Worm (Caenorhabditis elegans) whole organism, midembryonic: ENCODE measurements around the gene M04B2.7.
A peak's percentile ranks its signal among the peaks of the same experiment; 100 is the strongest.

Experiments
- T22C8.4 ChIP-seq: fragments of 200-800 bp; sonication (Bioruptor generic); IDR thresholded peaks from 2 replicates; pipeline ENCODE4 v1.3.6; 2022; ENCODE audit warnings: missing genetic modification characterization, missing compliant biosample characterization
- cog-1 ChIP-seq: sonication (generic microtip); optimal IDR thresholded peaks from 2 replicates; lab custom pipeline; 2016; ENCODE audit warnings: missing genetic modification characterization, missing compliant biosample characterization
- flt-1 ChIP-seq: fragments of 200-800 bp; sonication (Bioruptor generic); IDR thresholded peaks from 2 replicates; pipeline ENCODE4 v1.3.6; 2022; ENCODE audit warnings: missing genetic modification characterization, missing compliant biosample characterization
- klf-2 ChIP-seq: fragments of 200-800 bp; sonication (Bioruptor generic); conservative IDR thresholded peaks from 2 replicates; pipeline ENCODE4 v1.3.6; 2022; ENCODE audit warnings: missing genetic modification reagents, missing genetic modification characterization, missing compliant biosample characterization
- med-1 ChIP-seq: sonication (generic microtip); optimal IDR thresholded peaks from 2 replicates; lab custom pipeline; 2017; ENCODE audit warnings: missing genetic modification characterization, mild to moderate bottlenecking, missing compliant biosample characterization, antibody characterized with exemption, missing genetic modification reagents; ENCODE audit not compliant: insufficient read depth
- ref-1 ChIP-seq: fragments of 200-800 bp; sonication (Bioruptor generic); conservative IDR thresholded peaks from 2 replicates; pipeline ENCODE4 v1.3.6; 2022; ENCODE audit warnings: missing genetic modification reagents, missing genetic modification characterization, missing compliant biosample characterization
- tab-1 ChIP-seq: fragments of 200-800 bp; sonication (Bioruptor generic); IDR thresholded peaks from 2 replicates; pipeline ENCODE4 v1.3.6; 2022; ENCODE audit warnings: missing genetic modification characterization, missing compliant biosample characterization
- ztf-23 ChIP-seq: fragments of 200-800 bp; sonication (Bioruptor generic); IDR thresholded peaks from 2 replicates; pipeline ENCODE4 v1.3.6; 2022; ENCODE audit warnings: missing genetic modification reagents, missing genetic modification characterization, missing compliant biosample characterization
- ztf-29 ChIP-seq: fragments of 200-800 bp; sonication (Bioruptor generic); IDR thresholded peaks from 2 replicates; pipeline ENCODE4 v1.3.6; 2022; ENCODE audit warnings: missing genetic modification reagents, missing genetic modification characterization, missing compliant biosample characterization

Gene M04B2.7

ce11 chrIV:11548671-11549070 is at the start of gene M04B2.7:
Gene M04B2.7, minus strand, starts transcription at chrIV:11548771.
- TF ChIP-seq ztf-29 (GFP tag; lab: Robert Waterston, UW) = no peak

- TF ChIP-seq ztf-23 (GFP tag; lab: Robert Waterston, UW) (no peak), flt-1 (GFP tag; lab: Robert Waterston, UW) (no peak), ztf-29 (GFP tag; lab: Robert Waterston, UW) (no peak), med-1 (GFP tag; lab: Kevin White, UChicago) (no peak), T22C8.4 (GFP tag; lab: Robert Waterston, UW) (no peak), cog-1 (tag; lab: Kevin White, UChicago) (no peak), tab-1 (GFP tag; lab: Robert Waterston, UW) (no peak), ref-1 (GFP tag; lab: Robert Waterston, UW) (no peak)
These were observed 48.5 kb upstream of the M04B2.7 start for ce11 chrIV:11597079-11597478.

- TF ChIP-seq tab-1 (GFP tag; lab: Robert Waterston, UW) (no peak), ref-1 (GFP tag; lab: Robert Waterston, UW) (no peak), flt-1 (GFP tag; lab: Robert Waterston, UW) (no peak), ztf-29 (GFP tag; lab: Robert Waterston, UW) (no peak), cog-1 (tag; lab: Kevin White, UChicago) (no peak), ztf-23 (GFP tag; lab: Robert Waterston, UW) (no peak), T22C8.4 (GFP tag; lab: Robert Waterston, UW) (no peak), med-1 (GFP tag; lab: Kevin White, UChicago) (no peak), klf-2 (GFP tag; lab: Robert Waterston, UW) (no peak)
These were observed 45.7 kb upstream of the M04B2.7 start, which contains the start of gene mig-38 for ce11 chrIV:11594191-11594673. Gene mig-38, plus strand, starts transcription at chrIV:11594244.

ce11 chrIV:11593415-11594190 is 45.0 kb upstream of the M04B2.7 start, which contains the start of gene F40F11.3:
Gene F40F11.3, minus strand, starts transcription at chrIV:11594003.
- TF ChIP-seq ztf-29 (GFP tag; lab: Robert Waterston, UW) (no peak; the same call in 1 of the 2 replicates), T22C8.4 (GFP tag; lab: Robert Waterston, UW) (peak; percentile 86), klf-2 (GFP tag; lab: Robert Waterston, UW) (no peak), flt-1 (GFP tag; lab: Robert Waterston, UW) (peak; percentile 57), cog-1 (tag; lab: Kevin White, UChicago) (peak; percentile 83)

- TF ChIP-seq T22C8.4 (GFP tag; lab: Robert Waterston, UW) (no peak), klf-2 (GFP tag; lab: Robert Waterston, UW) (0 out of 2 replicates have a peak, but pooled peaks have one; percentile 18), flt-1 (GFP tag; lab: Robert Waterston, UW) (peak; percentile 72; the same call in 1 of the 2 replicates)
These were observed 44.2 kb upstream of the M04B2.7 start for ce11 chrIV:11592820-11593219.

ce11 chrIV:11592165-11592564 is 43.6 kb upstream of the M04B2.7 start, which contains the start of gene spe-36:
Gene spe-36, minus strand, starts transcription at chrIV:11592265.
- TF ChIP-seq ztf-23 (GFP tag; lab: Robert Waterston, UW) = no peak
- TF ChIP-seq ztf-29 (GFP tag; lab: Robert Waterston, UW) = no peak
- TF ChIP-seq T22C8.4 (GFP tag; lab: Robert Waterston, UW) = no peak
- no peak for TF ChIP-seq cog-1 (tag; lab: Kevin White, UChicago)

- no peak for TF ChIP-seq ztf-29 (GFP tag; lab: Robert Waterston, UW)
- no peak for TF ChIP-seq klf-2 (GFP tag; lab: Robert Waterston, UW)
These were observed 37.9 kb upstream of the M04B2.7 start for ce11 chrIV:11586484-11586883.

ce11 chrIV:11584853-11585252 is 36.3 kb upstream of the M04B2.7 start:
- TF ChIP-seq ref-1 (GFP tag; lab: Robert Waterston, UW) = no peak

ce11 chrIV:11583906-11584378 is 35.4 kb upstream of the M04B2.7 start, which contains the start of gene F12F6.1:
Gene F12F6.1, plus strand, starts transcription at chrIV:11583956.
- TF ChIP-seq tab-1 (GFP tag; lab: Robert Waterston, UW) = 0 out of 2 replicates have a peak, but pooled peaks have one; percentile 35
- no peak for TF ChIP-seq med-1 (GFP tag; lab: Kevin White, UChicago)

- TF ChIP-seq tab-1 (GFP tag; lab: Robert Waterston, UW) (peak; percentile 58; the same call in 1 of the 2 replicates), klf-2 (GFP tag; lab: Robert Waterston, UW) (no peak), flt-1 (GFP tag; lab: Robert Waterston, UW) (peak; percentile 50; the same call in 1 of the 2 replicates), ztf-29 (GFP tag; lab: Robert Waterston, UW) (no peak), T22C8.4 (GFP tag; lab: Robert Waterston, UW) (no peak), ztf-23 (GFP tag; lab: Robert Waterston, UW) (no peak), cog-1 (tag; lab: Kevin White, UChicago) (no peak)
These were observed 34.0 kb upstream of the M04B2.7 start for ce11 chrIV:11582450-11583166.
